Fruit fly (Drosophila melanogaster) Kc167 (cell line): ENCODE data around the gene gdl-ORF39.

Experiments used
- Myc ChIP-seq: fragments of >200 bp; optimal IDR thresholded peaks from 2 replicates; lab custom pipeline; 2017; ENCODE audit warnings: missing external identifiers
- Sin3A ChIP-seq: fragments of >200 bp; optimal IDR thresholded peaks from 2 replicates; lab custom pipeline; 2018; ENCODE audit warnings: missing external identifiers
- h ChIP-seq: fragments of >200 bp; optimal IDR thresholded peaks from 3 replicates; lab custom pipeline; 2018; ENCODE audit warnings: missing external identifiers
- insv ChIP-seq: fragments of >200 bp; optimal IDR thresholded peaks from 3 replicates; lab custom pipeline; 2018; ENCODE audit warnings: missing external identifiers
- psq ChIP-seq: fragments of >200 bp; optimal IDR thresholded peaks from 2 replicates; lab custom pipeline; 2017; ENCODE audit warnings: missing external identifiers
- ttk ChIP-seq: sonication (Bioruptor generic); optimal IDR thresholded peaks from 2 replicates; lab custom pipeline; 2017; ENCODE audit warnings: missing external identifiers

gdl-ORF39 gene

dm6 chr3L:15506174-15506926 is 2.9 kb upstream of the gdl-ORF39 start:
- TF ChIP-seq Sin3A (lab: Kevin White, UChicago) (no peak), h (lab: Kevin White, UChicago) (no peak), Myc (lab: Kevin White, UChicago) (no peak), psq (lab: Kevin White, UChicago) (no peak), ttk (lab: Kevin White, UChicago) (no peak), insv (no peak)

dm6 chr3L:15507148-15507896 is 1.9 kb upstream of the gdl-ORF39 start:
- TF ChIP-seq ttk (lab: Kevin White, UChicago): no peak
- TF ChIP-seq Sin3A (lab: Kevin White, UChicago): no peak
- no peak for TF ChIP-seq insv
- TF ChIP-seq Myc (lab: Kevin White, UChicago): no peak
- TF ChIP-seq psq (lab: Kevin White, UChicago): no peak
- no peak for TF ChIP-seq h (lab: Kevin White, UChicago)

DNA sequence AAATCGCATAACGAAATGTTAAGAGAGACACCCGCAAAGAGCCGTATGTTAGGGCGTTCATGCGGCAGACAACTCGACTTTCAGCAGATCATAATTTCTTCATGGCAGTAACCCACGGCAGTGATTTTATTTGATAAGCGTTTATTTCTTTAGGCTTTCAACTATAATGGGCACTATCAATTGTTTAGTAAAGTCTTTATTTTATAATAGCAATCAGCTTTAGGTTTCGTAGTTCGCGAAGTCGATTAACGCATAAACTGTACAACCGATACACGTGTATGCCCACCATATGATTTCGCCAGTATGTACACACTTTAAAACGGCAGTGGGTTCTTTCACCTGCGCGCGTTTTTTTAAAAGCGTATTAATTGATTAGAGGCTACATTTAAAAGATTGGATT is 1.0 kb upstream of the gdl-ORF39 start, which contains the start of gene CG7841:
Gene CG7841 (minus strand): TSS at position 20 of the 400 bp plus-strand sequence.
- no peak for TF ChIP-seq Myc (lab: Kevin White, UChicago)
- no peak for TF ChIP-seq h (lab: Kevin White, UChicago)
- TF ChIP-seq ttk (lab: Kevin White, UChicago): no peak
- TF ChIP-seq Sin3A (lab: Kevin White, UChicago): no peak
- TF ChIP-seq psq (lab: Kevin White, UChicago): no peak
- no peak for TF ChIP-seq insv

DNA sequence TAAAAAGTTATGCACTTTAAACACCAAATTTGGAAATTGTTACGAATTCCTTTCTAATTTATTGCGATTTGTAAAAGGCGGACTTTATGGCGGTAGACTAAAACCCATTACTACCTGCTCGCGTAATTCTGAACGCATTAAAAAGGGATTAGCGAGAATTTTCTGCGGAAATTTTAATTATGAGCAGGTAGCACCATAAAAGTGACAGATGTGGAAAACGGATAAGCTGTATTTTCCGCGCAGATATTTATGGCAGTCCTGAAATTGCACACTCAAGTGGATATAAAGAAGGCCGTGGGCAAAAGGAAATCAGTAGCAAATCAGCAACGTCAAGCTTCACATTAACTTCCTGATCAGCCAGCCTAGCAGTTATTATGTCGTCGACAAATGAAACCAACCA is 495 bp upstream of the gdl-ORF39 start, which contains the start of gene Z600:
Gene Z600 (plus strand): TSS at position 312 of the 400 bp plus-strand sequence.
- TF ChIP-seq Sin3A (lab: Kevin White, UChicago) (no peak), insv (no peak), h (lab: Kevin White, UChicago) (no peak), ttk (lab: Kevin White, UChicago) (no peak), psq (lab: Kevin White, UChicago) (no peak), Myc (lab: Kevin White, UChicago) (no peak)

- TF ChIP-seq ttk (lab: Kevin White, UChicago) (no peak), Sin3A (lab: Kevin White, UChicago) (no peak), Myc (lab: Kevin White, UChicago) (no peak), psq (lab: Kevin White, UChicago) (no peak), insv (no peak), h (lab: Kevin White, UChicago) (no peak)
Observed at dm6 chr3L:15510787-15511186, 1.5 kb downstream of the gdl-ORF39 start, which contains the start of gene MsrA. Gene MsrA (plus strand): TSS chr3L:15511052.

DNA sequence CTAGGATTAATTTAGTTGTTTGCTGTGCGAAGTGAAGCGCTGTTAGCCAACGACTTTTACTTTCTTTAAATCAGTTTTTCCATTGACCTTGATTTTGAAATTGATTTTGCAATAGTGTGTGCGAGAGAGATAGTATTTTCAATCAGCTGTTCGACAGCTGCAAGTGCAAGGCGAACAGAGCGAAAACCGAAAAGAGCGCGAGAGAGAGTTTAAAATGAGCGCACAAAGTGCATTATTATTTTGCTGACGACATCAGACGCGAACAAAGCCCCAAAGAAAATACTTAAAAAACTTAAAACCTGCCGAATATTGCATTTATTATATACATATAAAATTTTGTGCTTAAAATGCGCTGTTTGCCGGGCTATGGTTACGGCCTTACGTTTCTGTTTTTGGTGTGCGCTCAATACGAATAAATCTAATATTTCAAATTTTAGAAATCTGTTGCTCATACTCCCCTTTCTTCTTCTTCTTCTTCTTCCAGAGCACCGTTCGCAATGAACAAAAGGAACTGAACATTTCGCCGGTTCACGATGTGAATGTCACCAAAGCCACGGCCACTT is 2.5 kb downstream of the gdl-ORF39 start:
- TF ChIP-seq h (lab: Kevin White, UChicago): no peak
- TF ChIP-seq psq (lab: Kevin White, UChicago): no peak
- no peak for TF ChIP-seq Sin3A (lab: Kevin White, UChicago)
- no peak for TF ChIP-seq ttk (lab: Kevin White, UChicago)
- no peak for TF ChIP-seq Myc (lab: Kevin White, UChicago)
- no peak for TF ChIP-seq insv

- no peak for TF ChIP-seq Sin3A (lab: Kevin White, UChicago)
- no peak for TF ChIP-seq Myc (lab: Kevin White, UChicago)
- TF ChIP-seq psq (lab: Kevin White, UChicago): no peak
- no peak for TF ChIP-seq ttk (lab: Kevin White, UChicago)
- no peak for TF ChIP-seq h (lab: Kevin White, UChicago)
- no peak for TF ChIP-seq insv
Observed at dm6 chr3L:15513264-15513663, 4.0 kb downstream of the gdl-ORF39 start.

DNA sequence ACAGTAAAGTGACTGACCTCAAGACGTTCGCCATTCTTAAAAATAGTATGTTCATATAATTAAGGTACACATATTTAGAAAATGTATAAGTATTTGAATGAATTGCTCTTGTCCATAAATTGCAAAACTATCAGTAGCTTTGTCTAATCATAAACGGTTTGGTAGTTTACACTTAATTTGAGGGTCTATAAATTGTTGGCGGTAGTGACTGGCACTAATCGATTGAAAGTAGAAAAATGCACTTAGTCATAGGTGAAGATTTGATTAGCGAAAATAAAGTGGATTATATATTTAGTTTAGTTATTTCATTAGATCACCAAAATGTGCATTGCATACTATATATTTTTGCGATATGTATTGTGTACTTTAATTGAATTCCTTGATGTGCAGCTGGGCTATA is 4.5 kb downstream of the gdl-ORF39 start:
- no peak for TF ChIP-seq Myc (lab: Kevin White, UChicago)
- TF ChIP-seq ttk (lab: Kevin White, UChicago): no peak
- no peak for TF ChIP-seq psq (lab: Kevin White, UChicago)
- TF ChIP-seq Sin3A (lab: Kevin White, UChicago): no peak
- TF ChIP-seq insv: no peak
- TF ChIP-seq h (lab: Kevin White, UChicago): no peak

DNA sequence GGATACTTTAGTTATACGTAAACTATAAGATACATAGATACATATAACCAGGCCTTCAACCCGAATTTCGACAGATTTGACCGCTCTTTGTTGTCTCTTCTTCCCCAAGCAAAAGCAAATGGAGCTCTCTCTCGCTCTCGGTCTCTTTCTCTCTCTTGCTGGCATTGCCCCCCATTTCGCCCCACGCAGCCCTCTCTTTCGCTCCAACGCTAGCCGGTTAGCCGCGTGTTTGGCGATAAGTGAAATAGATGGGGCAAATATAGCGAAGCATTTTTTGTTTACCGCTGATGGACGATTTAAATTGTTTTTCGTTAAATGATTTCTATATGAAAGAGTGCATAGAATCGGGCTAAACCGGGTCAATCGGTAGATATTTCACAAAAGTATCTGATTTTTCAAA is 5.2 kb downstream of the gdl-ORF39 start:
- TF ChIP-seq ttk (lab: Kevin White, UChicago): no peak
- no peak for TF ChIP-seq Myc (lab: Kevin White, UChicago)
- no peak for TF ChIP-seq Sin3A (lab: Kevin White, UChicago)
- no peak for TF ChIP-seq h (lab: Kevin White, UChicago)
- TF ChIP-seq psq (lab: Kevin White, UChicago): no peak
- TF ChIP-seq insv: no peak

DNA sequence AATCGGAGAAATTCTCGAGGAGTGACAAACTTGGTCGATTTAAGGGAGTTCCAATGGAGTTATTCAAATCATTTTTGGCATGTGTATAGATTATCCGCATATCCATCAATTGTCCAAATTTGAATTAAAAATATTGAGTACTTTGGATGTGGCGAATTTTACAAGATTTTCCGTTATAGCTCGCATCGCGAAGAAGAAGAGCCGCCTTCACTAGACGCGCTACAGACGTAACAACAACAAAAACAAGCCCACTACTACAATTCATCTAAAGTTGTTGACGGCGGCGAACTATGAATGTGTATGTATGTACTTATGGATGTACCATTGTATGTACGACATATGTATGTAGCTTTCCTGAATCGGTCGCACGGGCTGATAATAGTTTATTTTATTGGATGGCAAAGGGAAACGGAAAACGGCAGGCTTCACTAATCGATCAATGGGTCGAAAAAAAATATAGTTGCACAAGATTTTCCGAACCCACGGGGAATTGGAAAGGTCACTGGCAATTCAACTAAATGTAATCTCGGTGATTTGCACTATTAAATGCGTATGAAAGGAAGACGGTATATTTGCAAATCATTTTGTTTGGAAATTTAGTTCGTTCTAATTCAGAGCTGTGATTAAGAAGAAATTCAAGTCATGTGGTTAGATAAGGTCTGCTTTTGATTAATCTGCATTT is 5.7 kb downstream of the gdl-ORF39 start:
- no peak for TF ChIP-seq Sin3A (lab: Kevin White, UChicago)
- no peak for TF ChIP-seq ttk (lab: Kevin White, UChicago)
- TF ChIP-seq h (lab: Kevin White, UChicago): no peak
- TF ChIP-seq psq (lab: Kevin White, UChicago): no peak
- no peak for TF ChIP-seq insv
- no peak for TF ChIP-seq Myc (lab: Kevin White, UChicago)
